Worm (Caenorhabditis elegans): ENCODE measurements around the gene K09C4.10.

DNA sequence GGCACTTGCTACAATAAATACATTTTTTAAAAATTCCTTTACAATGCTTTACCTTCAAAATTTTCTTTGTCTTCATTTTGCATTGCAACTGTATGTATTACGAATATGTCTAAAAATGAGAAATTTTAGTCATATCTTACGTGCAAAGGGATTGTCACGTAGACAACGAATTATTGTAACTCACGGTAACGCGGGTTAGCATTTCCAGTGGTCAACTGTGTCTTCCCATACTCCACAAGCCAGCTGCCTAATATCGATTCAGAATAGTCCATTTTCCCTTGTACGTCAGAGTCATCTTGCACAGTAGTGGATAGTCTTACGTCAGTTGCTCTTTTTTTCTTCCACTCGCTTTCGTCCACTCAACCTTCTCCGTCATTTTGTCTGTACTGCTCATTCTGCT is 17.4 kb downstream of the K09C4.10 start, which contains the start of gene fbxb-71:
- no peak for TF ChIP-seq Y22D7AL.16 (tag; optimal IDR thresholded peaks at IDR 0.05)
- TF ChIP-seq unc-55 (GFP tag; optimal IDR thresholded peaks at IDR 0.05), result no peak
- TF ChIP-seq fkh-6 (tag; optimal IDR thresholded peaks at IDR 0.05), result no peak
- TF ChIP-seq ahr-1 (tag; optimal IDR thresholded peaks at IDR 0.05), result no peak

Measured in whole organism, late embryonic.